Worm (Caenorhabditis elegans): ENCODE measurements around the gene T15B7.14.

The T15B7.14 gene

DNA sequence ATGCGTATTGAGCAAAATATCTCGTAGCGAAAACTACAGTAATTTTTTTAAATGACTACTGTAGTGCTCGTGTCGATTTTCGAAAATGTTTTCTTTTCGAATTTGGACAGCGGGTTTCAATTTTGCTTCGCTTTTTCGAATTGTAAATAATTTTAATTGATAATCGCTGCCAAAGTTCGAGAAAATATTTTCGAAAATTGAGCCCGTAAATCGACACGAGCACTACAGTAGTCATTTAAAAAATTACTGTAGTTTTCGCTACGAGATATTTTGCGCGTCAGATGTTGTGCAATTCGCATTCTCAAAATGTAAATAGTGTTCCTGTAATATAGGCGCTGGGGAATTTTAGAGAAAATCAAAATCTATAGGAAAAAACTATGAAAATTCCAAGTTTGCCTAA, 52.9 kb downstream of the T15B7.14 start:
- TF ChIP-seq nhr-11 (tag; optimal IDR thresholded peaks at IDR 0.05) = no peak

Data from whole organism, L3 larva.